Fruit fly (Drosophila melanogaster) whole organism, prepupa: ENCODE data around the gene Fkbp39.

ENCODE experiments used
- CG11762 ChIP-seq: fragments of 200-800 bp; sonication (Bioruptor generic); optimal IDR thresholded peaks from 3 replicates; lab custom pipeline; 2016; ENCODE audit warnings: missing biosample characterization, missing genetic modification characterization; ENCODE audit not compliant: insufficient read depth
- CG32006 ChIP-seq: fragments of 200-800 bp; sonication (Bioruptor generic); optimal IDR thresholded peaks from 3 replicates; lab custom pipeline; 2017; ENCODE audit warnings: missing biosample characterization, mild to moderate bottlenecking, missing genetic modification characterization
- Eip93F ChIP-seq: fragments of 200-800 bp; sonication (Bioruptor generic); optimal IDR thresholded peaks from 2 replicates; lab custom pipeline; 2016; ENCODE audit warnings: missing biosample characterization, mild to moderate bottlenecking, missing genetic modification characterization
- Ets21C ChIP-seq: fragments of 200-800 bp; sonication (Bioruptor generic); optimal IDR thresholded peaks from 3 replicates; lab custom pipeline; 2016; ENCODE audit warnings: missing biosample characterization, missing genetic modification characterization
- Gug ChIP-seq: fragments of 200-800 bp; sonication (Bioruptor generic); IDR thresholded peaks from 2 replicates; pipeline ENCODE4 v1.3.6; 2022; ENCODE audit warnings: missing biosample characterization, missing genetic modification characterization
- acj6 ChIP-seq: fragments of 200-800 bp; sonication (Bioruptor generic); optimal IDR thresholded peaks from 3 replicates; lab custom pipeline; 2016; ENCODE audit warnings: missing biosample characterization, missing genetic modification characterization
- eg ChIP-seq: fragments of 200-800 bp; sonication (Bioruptor generic); IDR thresholded peaks from 3 replicates; pipeline ENCODE4 v1.3.6; 2022; ENCODE audit warnings: missing biosample characterization, missing genetic modification characterization
- fd59A ChIP-seq: fragments of 200-800 bp; sonication (Bioruptor generic); optimal IDR thresholded peaks from 2 replicates; lab custom pipeline; 2017; ENCODE audit warnings: missing biosample characterization, mild to moderate bottlenecking, missing genetic modification characterization, missing genetic modification reagents
- ss ChIP-seq, 2 experiments: fragments of 200-800 bp; sonication (Bioruptor generic); optimal IDR thresholded peaks; 2 replicates in 1 of 2; 3 replicates in 1 of 2; lab custom pipeline; 2017 to 2018; ENCODE audit warnings: mild to moderate bottlenecking in 2 of 2, missing biosample characterization in 2 of 2, missing genetic modification characterization in 2 of 2, moderate library complexity in 1 of 2
- svp ChIP-seq: fragments of 200-800 bp; sonication (Bioruptor generic); peaks from one replicate; lab custom pipeline; 2016; ENCODE audit warnings: missing biosample characterization, missing genetic modification characterization

DNA sequence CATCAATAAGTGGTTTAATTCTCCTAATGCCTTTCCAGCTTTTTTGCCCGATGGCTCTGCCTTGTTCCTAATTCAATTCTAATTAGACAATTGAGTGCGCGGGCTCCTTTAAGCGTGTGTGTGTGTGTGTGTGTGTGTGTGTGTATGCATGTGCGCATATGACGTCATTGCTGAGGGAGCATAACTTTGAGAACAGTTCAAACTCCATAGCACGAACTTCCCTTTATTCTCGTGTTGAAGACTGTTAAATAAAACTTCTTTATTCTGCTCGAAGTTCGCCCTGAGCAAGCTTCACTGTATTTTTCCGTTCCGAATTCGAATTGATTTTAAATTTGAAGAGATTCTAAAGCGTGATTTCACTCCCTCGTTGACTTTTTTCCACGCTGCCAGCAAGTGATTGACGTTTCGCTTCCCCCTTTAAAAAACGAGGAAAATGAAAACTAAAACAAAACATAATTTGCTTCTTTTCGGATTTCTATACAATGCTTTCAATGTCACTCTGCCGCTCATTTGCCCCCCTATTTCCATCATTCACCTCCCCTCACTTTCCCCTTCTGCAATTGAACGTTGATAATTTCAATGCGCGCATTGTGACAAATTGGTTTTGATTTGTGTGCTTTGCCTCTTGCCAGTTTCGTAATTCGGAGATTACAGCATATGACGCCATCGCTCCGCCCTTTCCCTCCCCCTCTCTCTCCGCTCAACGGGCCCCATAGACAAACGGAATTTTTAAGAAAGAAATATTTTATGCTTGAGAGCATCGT is 40.5 kb downstream of the Fkbp39 start:
- TF ChIP-seq svp (GFP tag; lab: Kevin White, UChicago) (no peak), CG32006 (GFP tag; lab: Kevin White, UChicago) (no peak), fd59A (GFP tag; lab: Kevin White, UChicago) (no peak), Gug (GFP tag; lab: Robert Waterston, UW) (no peak), acj6 (GFP tag; lab: Kevin White, UChicago) (no peak), CG11762 (GFP tag; lab: Kevin White, UChicago) (no peak), eg (GFP tag; lab: Robert Waterston, UW) (no peak), ss (GFP tag; optimal IDR thresholded peaks at IDR 0.05; lab: Kevin White, UChicago) (no peak), Eip93F (GFP tag; lab: Kevin White, UChicago) (no peak), Ets21C (GFP tag; lab: Kevin White, UChicago) (no peak)
